Worm (Caenorhabditis elegans) whole organism, young adult: Measurements from ENCODE around the gene drn-1.

Source experiments
- B0261.1 ChIP-seq: sonication (generic microtip); optimal IDR thresholded peaks from 2 replicates; lab custom pipeline; 2016; ENCODE audit warnings: mild to moderate bottlenecking, missing genetic modification characterization, moderate library complexity, missing compliant biosample characterization
- F52B5.7 ChIP-seq: sonication (generic microtip); optimal IDR thresholded peaks from 2 replicates; lab custom pipeline; 2016; ENCODE audit warnings: mild to moderate bottlenecking, missing genetic modification characterization, missing compliant biosample characterization
- F57A8.1 ChIP-seq: fragments of 200-800 bp; sonication (Bioruptor generic); optimal IDR thresholded peaks from 2 replicates; lab custom pipeline; 2018; ENCODE audit warnings: mild to moderate bottlenecking, missing genetic modification characterization, moderate library complexity, missing compliant biosample characterization
- K11D2.4 ChIP-seq: fragments of 200-800 bp; sonication (Bioruptor generic); IDR thresholded peaks from 2 replicates; pipeline ENCODE4 v1.3.6; 2022; ENCODE audit warnings: missing genetic modification reagents, missing genetic modification characterization, missing compliant biosample characterization
- K12H6.12 ChIP-seq: fragments of 200-800 bp; sonication (Bioruptor generic); optimal IDR thresholded peaks from 2 replicates; lab custom pipeline; 2018; ENCODE audit warnings: mild to moderate bottlenecking, missing genetic modification characterization, missing compliant biosample characterization
- T07F8.4 ChIP-seq: sonication (generic microtip); optimal IDR thresholded peaks from 2 replicates; lab custom pipeline; 2016; ENCODE audit warnings: mild to moderate bottlenecking, missing genetic modification characterization, moderate library complexity, missing compliant biosample characterization
- T26A5.8 ChIP-seq: sonication (generic microtip); optimal IDR thresholded peaks from 2 replicates; lab custom pipeline; 2016; ENCODE audit warnings: missing genetic modification characterization, missing compliant biosample characterization
- atf-7 ChIP-seq: sonication (generic microtip); optimal IDR thresholded peaks from 2 replicates; lab custom pipeline; 2017; ENCODE audit warnings: mild to moderate bottlenecking, missing genetic modification characterization, missing compliant biosample characterization
- athp-1 ChIP-seq: sonication (generic microtip); optimal IDR thresholded peaks from 2 replicates; lab custom pipeline; 2017; ENCODE audit warnings: mild to moderate bottlenecking, missing genetic modification characterization, missing compliant biosample characterization
- bed-1 ChIP-seq: fragments of 200-800 bp; sonication (Bioruptor generic); IDR thresholded peaks from 2 replicates; pipeline ENCODE4 v1.3.6; 2022; ENCODE audit warnings: missing genetic modification reagents, missing genetic modification characterization, missing compliant biosample characterization
- ccch-3 ChIP-seq: fragments of 200-800 bp; sonication (Bioruptor generic); optimal IDR thresholded peaks from 2 replicates; lab custom pipeline; 2018; ENCODE audit warnings: mild to moderate bottlenecking, missing genetic modification characterization, missing compliant biosample characterization
- cebp-1 ChIP-seq, 2 experiments: fragments of 200-800 bp in 1 of 2; sonication (Bioruptor generic) in 1 of 2; sonication (generic microtip) in 1 of 2; IDR thresholded peaks in 1 of 2; optimal IDR thresholded peaks in 1 of 2; 2 replicates each; pipeline versions ENCODE4 v1.3.6 to Lab custom; 2017 to 2022; ENCODE audit warnings: missing compliant biosample characterization in 2 of 2, missing genetic modification characterization in 2 of 2, mild to moderate bottlenecking in 1 of 2, missing genetic modification reagents in 1 of 2, moderate library complexity in 1 of 2
- ceh-79 ChIP-seq: sonication (generic microtip); optimal IDR thresholded peaks from 2 replicates; lab custom pipeline; 2017; ENCODE audit warnings: mild to moderate bottlenecking, missing genetic modification characterization, missing compliant biosample characterization
- chd-7 ChIP-seq: sonication (generic microtip); optimal IDR thresholded peaks from 2 replicates; lab custom pipeline; 2016; ENCODE audit warnings: mild to moderate bottlenecking, missing genetic modification characterization, moderate library complexity, missing compliant biosample characterization
- ekl-4 ChIP-seq: fragments of 200-800 bp; sonication (Bioruptor generic); IDR thresholded peaks from 2 replicates; pipeline ENCODE4 v1.3.6; 2022; ENCODE audit warnings: missing genetic modification reagents, missing genetic modification characterization, missing compliant biosample characterization
- fkh-3 ChIP-seq: sonication (generic microtip); optimal IDR thresholded peaks from 2 replicates; lab custom pipeline; 2016; ENCODE audit warnings: mild to moderate bottlenecking, missing genetic modification characterization, missing compliant biosample characterization
- hmg-1.2 ChIP-seq: fragments of 200-800 bp; sonication (Bioruptor generic); IDR thresholded peaks from 2 replicates; pipeline ENCODE4 v1.3.6; 2022; ENCODE audit warnings: missing genetic modification reagents, missing genetic modification characterization, missing compliant biosample characterization
- hsf-1 ChIP-seq: fragments of 200-800 bp; sonication (Bioruptor generic); IDR thresholded peaks from 2 replicates; pipeline ENCODE4 v1.3.6; 2022; ENCODE audit warnings: missing genetic modification reagents, missing genetic modification characterization, missing compliant biosample characterization
- let-607 ChIP-seq, 2 experiments: fragments of 200-800 bp in 1 of 2; sonication (Bioruptor generic) in 1 of 2; sonication (generic microtip) in 1 of 2; optimal IDR thresholded peaks; 2 replicates each; lab custom pipeline; 2016 to 2018; ENCODE audit warnings: mild to moderate bottlenecking in 2 of 2, missing compliant biosample characterization in 2 of 2, missing genetic modification characterization in 2 of 2, moderate library complexity in 2 of 2, missing genotype in 1 of 2
- lin-40 ChIP-seq: sonication (generic microtip); optimal IDR thresholded peaks from 2 replicates; lab custom pipeline; 2016; ENCODE audit warnings: missing genetic modification characterization, mild to moderate bottlenecking, missing compliant biosample characterization, missing genotype, missing genetic modification reagents
- lin-54 ChIP-seq: fragments of 200-800 bp; sonication (Bioruptor generic); optimal IDR thresholded peaks from 2 replicates; lab custom pipeline; 2018; ENCODE audit warnings: mild to moderate bottlenecking, missing genetic modification characterization, missing compliant biosample characterization
- lsy-27 ChIP-seq: sonication (generic microtip); optimal IDR thresholded peaks from 2 replicates; lab custom pipeline; 2017; ENCODE audit warnings: missing genetic modification characterization, mild to moderate bottlenecking, missing compliant biosample characterization, antibody characterized with exemption, missing genotype, borderline replicate concordance; ENCODE audit not compliant: insufficient read depth
- madf-10 ChIP-seq: sonication (generic microtip); optimal IDR thresholded peaks from 2 replicates; lab custom pipeline; 2016; ENCODE audit warnings: mild to moderate bottlenecking, missing genetic modification characterization, missing compliant biosample characterization
- madf-3 ChIP-seq: fragments of 200-800 bp; sonication (Bioruptor generic); IDR thresholded peaks from 2 replicates; pipeline ENCODE4 v1.3.6; 2022; ENCODE audit warnings: missing genetic modification reagents, missing genetic modification characterization, missing compliant biosample characterization
- madf-8 ChIP-seq: fragments of 200-800 bp; sonication (Bioruptor generic); conservative IDR thresholded peaks from 2 replicates; pipeline ENCODE4 v1.3.6; 2022; ENCODE audit warnings: missing genetic modification reagents, missing genetic modification characterization, missing compliant biosample characterization
- mel-28 ChIP-seq: sonication (generic microtip); optimal IDR thresholded peaks from 2 replicates; lab custom pipeline; 2016; ENCODE audit warnings: borderline replicate concordance, mild to moderate bottlenecking, missing genetic modification characterization, missing compliant biosample characterization
- mxl-1 ChIP-seq: sonication (generic microtip); optimal IDR thresholded peaks from 2 replicates; lab custom pipeline; 2016; ENCODE audit warnings: missing genetic modification characterization, missing compliant biosample characterization
- nfya-1 ChIP-seq: sonication (generic microtip); optimal IDR thresholded peaks from 2 replicates; lab custom pipeline; 2017; ENCODE audit warnings: antibody characterized with exemption, missing compliant biosample characterization, missing genetic modification characterization, borderline replicate concordance; ENCODE audit not compliant: insufficient read depth
- nfyb-1 ChIP-seq: fragments of 200-800 bp; sonication (Bioruptor generic); IDR thresholded peaks from 2 replicates; pipeline ENCODE4 v1.3.6; 2022; ENCODE audit warnings: missing genetic modification reagents, missing genetic modification characterization, missing compliant biosample characterization
- pbrm-1 ChIP-seq: fragments of 200-800 bp; sonication (Bioruptor generic); IDR thresholded peaks from 2 replicates; pipeline ENCODE4 v1.3.6; 2022; ENCODE audit warnings: missing genetic modification reagents, missing genetic modification characterization, missing compliant biosample characterization
- rcor-1 ChIP-seq: fragments of 200-800 bp; sonication (Bioruptor generic); IDR thresholded peaks from 2 replicates; pipeline ENCODE4 v1.3.6; 2022; ENCODE audit warnings: missing genetic modification reagents, missing genetic modification characterization, missing compliant biosample characterization
- sdz-38 ChIP-seq: sonication (generic microtip); optimal IDR thresholded peaks from 2 replicates; lab custom pipeline; 2016; ENCODE audit warnings: missing genotype, missing genetic modification characterization, missing compliant biosample characterization
- snpc-3.4 ChIP-seq: sonication (generic microtip); optimal IDR thresholded peaks from 2 replicates; lab custom pipeline; 2017; ENCODE audit warnings: missing genetic modification characterization, mild to moderate bottlenecking, missing compliant biosample characterization, antibody characterized with exemption, moderate library complexity, missing genotype, missing genetic modification reagents
- snpc-4 ChIP-seq, 5 experiments: fragments of 150-350 bp in 1 of 5; sonication (generic microtip) in 4 of 5; optimal IDR thresholded peaks; 2 replicates each; lab custom pipeline; 2014 to 2018; ENCODE audit warnings: missing genetic modification characterization in 5 of 5, missing biosample characterization in 3 of 5, antibody characterized with exemption in 2 of 5, mild to moderate bottlenecking in 2 of 5, missing compliant biosample characterization in 2 of 5, missing genotype in 2 of 5, moderate library complexity in 2 of 5, missing genetic modification reagents in 1 of 5
- tbp1 ChIP-seq: fragments of 200-800 bp; sonication (Bioruptor generic); optimal IDR thresholded peaks from 2 replicates; lab custom pipeline; 2018; ENCODE audit warnings: mild to moderate bottlenecking, missing genetic modification characterization, missing compliant biosample characterization
- tbx-9 ChIP-seq: sonication (generic microtip); optimal IDR thresholded peaks from 2 replicates; lab custom pipeline; 2016; ENCODE audit warnings: borderline replicate concordance, missing genetic modification characterization, inconsistent platforms, missing compliant biosample characterization
- zim-3 ChIP-seq: sonication (generic microtip); optimal IDR thresholded peaks from 2 replicates; lab custom pipeline; 2017; ENCODE audit warnings: mild to moderate bottlenecking, missing genetic modification characterization, moderate library complexity, missing compliant biosample characterization
- ztf-22 ChIP-seq: fragments of 200-800 bp; sonication (Bioruptor generic); optimal IDR thresholded peaks from 2 replicates; lab custom pipeline; 2018; ENCODE audit warnings: mild to moderate bottlenecking, missing genetic modification characterization, moderate library complexity, missing compliant biosample characterization
- ztf-25 ChIP-seq: fragments of 200-800 bp; sonication (Bioruptor generic); IDR thresholded peaks from 2 replicates; pipeline ENCODE4 v1.3.6; 2022; ENCODE audit warnings: missing genetic modification reagents, missing genetic modification characterization, missing compliant biosample characterization
- ztf-28 ChIP-seq: fragments of 200-800 bp; sonication (Bioruptor generic); IDR thresholded peaks from 2 replicates; pipeline ENCODE4 v1.3.6; 2022; ENCODE audit warnings: missing genetic modification reagents, missing genetic modification characterization, missing compliant biosample characterization
- ztf-3 ChIP-seq: fragments of 200-800 bp; sonication (Bioruptor generic); optimal IDR thresholded peaks from 2 replicates; lab custom pipeline; 2018; ENCODE audit warnings: mild to moderate bottlenecking, missing genetic modification characterization, missing compliant biosample characterization

The drn-1 gene

ce11 chrII:5305121-5305520 lies 33.5 kb upstream of the drn-1 start:
- TF ChIP-seq ztf-22 (GFP tag; lab: Kevin White, UChicago) (no peak), chd-7 (tag; lab: Kevin White, UChicago) (no peak), ceh-79 (tag; lab: Kevin White, UChicago) (no peak), lin-54 (GFP tag; lab: Kevin White, UChicago) (no peak), sdz-38 (tag; lab: Kevin White, UChicago) (no peak), ztf-3 (GFP tag; lab: Kevin White, UChicago) (no peak), ccch-3 (no peak), nfya-1 (tag; lab: Kevin White, UChicago) (no peak), atf-7 (no peak), T07F8.4 (tag; lab: Kevin White, UChicago) (no peak), madf-10 (no peak), F57A8.1 (GFP tag; lab: Kevin White, UChicago) (no peak), hsf-1 (GFP tag; lab: Robert Waterston, UW) (no peak)

DNA sequence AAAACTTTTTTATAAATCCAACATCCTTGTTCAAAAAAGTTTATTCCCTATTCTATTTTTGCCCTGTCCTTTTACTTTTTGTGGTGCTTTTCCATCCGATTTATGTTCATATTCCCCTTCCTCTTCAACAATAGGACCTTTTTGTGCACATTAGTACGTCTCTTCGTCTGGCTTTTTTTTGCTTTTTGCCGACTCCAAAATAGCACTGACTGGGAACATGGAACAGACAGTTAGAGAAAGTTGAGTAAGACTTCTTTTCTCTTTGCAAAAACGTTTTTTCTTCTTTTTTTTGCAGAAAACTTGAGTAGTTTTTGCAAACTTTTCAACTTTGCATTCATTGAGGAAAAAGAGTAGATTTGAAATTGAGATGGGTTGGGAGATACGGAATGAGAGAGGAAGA lies 30.2 kb upstream of the drn-1 start:
- no peak for TF ChIP-seq B0261.1
- TF ChIP-seq T26A5.8 (tag; lab: Kevin White, UChicago): no peak
- TF ChIP-seq nfyb-1: no peak
- TF ChIP-seq tbp1 (GFP tag; lab: Kevin White, UChicago): no peak
- no peak for TF ChIP-seq madf-3 (GFP tag; lab: Robert Waterston, UW)
- no peak for TF ChIP-seq F52B5.7 (tag; lab: Kevin White, UChicago)
- no peak for TF ChIP-seq lin-40 (tag; lab: Kevin White, UChicago)
- no peak for TF ChIP-seq rcor-1 (GFP tag; lab: Robert Waterston, UW)
- TF ChIP-seq snpc-3.4 (tag; lab: Kevin White, UChicago): no peak
- TF ChIP-seq cebp-1 (GFP tag; IDR thresholded peaks at IDR 0.05; lab: Robert Waterston, UW): no peak
- TF ChIP-seq cebp-1 (tag; optimal IDR thresholded peaks at IDR 0.05; lab: Kevin White, UChicago): no peak
- TF ChIP-seq athp-1 (tag; lab: Kevin White, UChicago): no peak

ce11 chrII:5297718-5298117 lies 26.1 kb upstream of the drn-1 start:
- TF ChIP-seq athp-1 (tag; lab: Kevin White, UChicago) (no peak), pbrm-1 (GFP tag; lab: Robert Waterston, UW) (no peak), lsy-27 (tag; lab: Kevin White, UChicago) (no peak), tbp1 (GFP tag; lab: Kevin White, UChicago) (no peak), mel-28 (tag; lab: Kevin White, UChicago) (no peak)

DNA sequence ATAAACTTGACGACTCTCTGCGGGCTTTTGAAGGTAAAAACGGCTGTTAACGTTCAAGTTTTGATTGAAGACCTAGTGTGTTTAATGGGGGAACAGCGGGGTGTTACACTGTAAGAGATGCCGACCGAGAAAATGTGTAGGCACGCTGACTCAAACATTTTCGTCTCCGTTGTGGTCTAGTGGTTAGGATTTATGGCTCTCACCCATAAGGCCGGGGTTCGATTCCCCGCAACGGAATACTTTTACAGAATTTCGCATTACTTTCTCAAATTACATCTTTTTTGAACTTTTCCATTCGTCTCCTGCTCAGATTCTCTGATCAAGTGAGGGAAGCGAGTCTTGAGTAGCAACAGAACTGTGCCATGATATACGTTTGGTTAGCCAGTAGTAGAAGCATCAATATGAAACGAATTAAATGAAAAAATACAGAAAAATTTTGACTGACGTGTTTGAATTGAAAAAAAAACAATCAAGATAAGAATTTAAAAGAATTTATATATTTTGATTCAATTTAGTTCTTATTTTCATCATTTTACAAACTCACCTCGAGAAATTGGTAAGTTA lies 21.7 kb upstream of the drn-1 start, which contains the start of gene ZK622.1:
TSS of gene ZK622.1 (plus strand) at position 514 of the 564 bp plus-strand sequence.
- no peak for TF ChIP-seq madf-8 (GFP tag; lab: Robert Waterston, UW)
- TF ChIP-seq let-607 (tag; optimal IDR thresholded peaks at IDR 0.05; lab: Kevin White, UChicago): no peak
- TF ChIP-seq ztf-25 (GFP tag; lab: Robert Waterston, UW): peak; percentile 72
- no peak for TF ChIP-seq K11D2.4 (GFP tag; lab: Robert Waterston, UW)
- peak; percentile 43 for TF ChIP-seq lin-40 (tag; lab: Kevin White, UChicago)
- TF ChIP-seq pbrm-1 (GFP tag; lab: Robert Waterston, UW): peak; percentile 59; the same call in 1 of the 2 replicates
- TF ChIP-seq zim-3 (tag; lab: Kevin White, UChicago): peak; percentile 50
- peak; percentile 29 for TF ChIP-seq snpc-4 (GFP tag; optimal IDR thresholded peaks at IDR 0.05; lab: Kevin White, UChicago)
- TF ChIP-seq snpc-4 (tag; optimal IDR thresholded peaks at IDR 0.05; lab: Kevin White, UChicago): peak in 2 of 4 experiments; percentile 21 to 35
- TF ChIP-seq ekl-4 (GFP tag; lab: Robert Waterston, UW): peak; percentile 76; the same call in 1 of the 2 replicates
- TF ChIP-seq mxl-1 (tag; lab: Kevin White, UChicago): peak; percentile 26
- no peak for TF ChIP-seq K12H6.12 (tag; lab: Kevin White, UChicago)
- TF ChIP-seq ztf-28: 0 out of 2 replicates have a peak, but pooled peaks have one; percentile 54
- TF ChIP-seq tbx-9: no peak
- no peak for TF ChIP-seq fkh-3 (tag; lab: Kevin White, UChicago)
- peak; percentile 87 for TF ChIP-seq B0261.1
- TF ChIP-seq bed-1 (GFP tag; lab: Robert Waterston, UW): no peak
- TF ChIP-seq hmg-1.2 (GFP tag; lab: Robert Waterston, UW): peak; percentile 79
